Fruit fly (Drosophila melanogaster): Measurements from ENCODE around the gene Ntl.

The Ntl gene

DNA sequence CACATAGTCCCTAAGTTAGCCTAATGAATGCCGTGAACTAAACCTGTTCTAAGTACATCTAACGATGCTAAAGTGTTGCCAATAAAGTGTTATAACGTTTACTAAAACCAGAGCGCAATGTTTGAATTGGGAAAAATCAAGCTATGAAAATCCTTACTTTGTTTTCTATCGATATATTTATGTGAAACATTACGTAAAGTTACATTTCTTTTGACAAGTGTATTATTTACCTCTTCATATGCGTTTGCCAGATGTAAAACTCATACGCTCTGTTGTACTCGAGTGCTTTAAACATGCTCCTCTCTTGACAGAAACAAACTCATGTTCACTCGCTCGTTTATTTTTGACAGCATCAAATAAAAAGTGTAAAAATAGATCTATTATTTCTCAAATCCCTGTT lies at the start of gene Ntl:
TSS of gene Ntl (plus strand) at position 301 of the 400 bp plus-strand sequence.
- TF ChIP-seq CG13204 (GFP tag; optimal IDR thresholded peaks at IDR 0.05) = no peak
- no peak for TF ChIP-seq CG14655 (GFP tag; optimal IDR thresholded peaks at IDR 0.05)
- TF ChIP-seq CG8301 (tag; optimal IDR thresholded peaks at IDR 0.05) = no peak

- TF ChIP-seq rn (GFP tag; IDR thresholded peaks at IDR 0.05) (no peak), Pif1B (GFP tag; optimal IDR thresholded peaks at IDR 0.05) (no peak), CG4496 (GFP tag; IDR thresholded peaks at IDR 0.05) (no peak)
Measured at dm6 chr2L:7665747-7666146, 44.9 kb upstream of the Ntl start, which contains the start of gene Myo28B1. Myo28B1 (plus strand) TSS chr2L:7666047.

- TF ChIP-seq CG8159 (tag; optimal IDR thresholded peaks at IDR 0.05) = peak; percentile 2
- no peak for TF ChIP-seq CG17806 (tag; optimal IDR thresholded peaks at IDR 0.05)
Measured at dm6 chr2L:7675028-7675749, 35.5 kb upstream of the Ntl start, which contains the start of gene Slob. Slob (minus strand) TSS chr2L:7675078.

dm6 chr2L:7675754-7676178 lies 34.9 kb upstream of the Ntl start:
- TF ChIP-seq CG10348 (GFP tag; IDR thresholded peaks at IDR 0.05) (no peak), CG34367 (tag; optimal IDR thresholded peaks at IDR 0.05) (no peak), D1 (tag; optimal IDR thresholded peaks at IDR 0.05) (no peak), CG8159 (tag; optimal IDR thresholded peaks at IDR 0.05) (no peak), CG9948 (tag; optimal IDR thresholded peaks at IDR 0.05) (no peak)

- no peak for TF ChIP-seq CG15710 (tag; optimal IDR thresholded peaks at IDR 0.05)
Measured at dm6 chr2L:7676982-7677381, 33.7 kb upstream of the Ntl start.

DNA sequence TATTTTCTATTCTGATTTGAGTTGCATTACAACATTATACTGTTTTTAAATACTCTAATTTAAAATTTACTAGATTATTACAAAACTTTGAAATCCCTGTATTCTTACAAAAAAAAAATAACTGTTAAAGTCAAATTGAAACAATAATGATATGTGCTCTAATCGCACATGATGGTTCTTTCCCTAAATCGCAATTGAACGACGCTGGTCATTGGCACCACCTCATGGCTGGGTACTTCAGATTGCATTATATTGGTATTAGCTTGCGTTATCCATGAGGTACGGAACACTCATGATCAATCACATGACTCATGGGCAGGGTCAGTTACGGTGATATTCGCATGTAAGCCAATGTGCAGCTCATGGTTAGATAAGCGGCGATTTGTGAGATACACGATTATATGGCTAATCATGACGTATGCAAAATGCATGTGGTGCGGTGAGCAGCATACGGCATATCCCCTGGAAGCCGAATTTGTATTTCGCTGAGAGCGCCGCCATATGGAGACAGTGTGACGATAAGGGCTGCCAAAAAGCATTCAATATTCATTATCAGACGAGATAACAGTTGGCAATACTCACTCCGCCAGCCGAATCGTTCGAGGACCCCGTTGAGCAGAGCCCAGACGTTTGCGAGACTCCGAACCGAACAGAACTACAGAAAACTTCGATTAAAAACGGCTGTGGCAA lies 32.4 kb upstream of the Ntl start:
- no peak for TF ChIP-seq Ets98B (GFP tag; IDR thresholded peaks at IDR 0.05)
- TF ChIP-seq rn (GFP tag; IDR thresholded peaks at IDR 0.05) = no peak
- no peak for TF ChIP-seq CG8301 (tag; optimal IDR thresholded peaks at IDR 0.05)
- no peak for TF ChIP-seq CG14655 (GFP tag; optimal IDR thresholded peaks at IDR 0.05)
- TF ChIP-seq gl (tag; optimal IDR thresholded peaks at IDR 0.05) = no peak
- TF ChIP-seq CG10348 (GFP tag; IDR thresholded peaks at IDR 0.05) = no peak
- no peak for TF ChIP-seq Snoo (tag; optimal IDR thresholded peaks at IDR 0.05)
- TF ChIP-seq EcR (GFP tag; optimal IDR thresholded peaks at IDR 0.05) = no peak
- TF ChIP-seq CG8159 (tag; optimal IDR thresholded peaks at IDR 0.05) = no peak
- no peak for TF ChIP-seq fd96Ca (GFP tag; IDR thresholded peaks at IDR 0.05)
- TF ChIP-seq CG32121 (GFP tag; IDR thresholded peaks at IDR 0.05) = no peak
- no peak for TF ChIP-seq D1 (tag; optimal IDR thresholded peaks at IDR 0.05)
- TF ChIP-seq CG12605 (GFP tag; IDR thresholded peaks at IDR 0.05) = no peak
- TF ChIP-seq Pif1A (GFP tag; optimal IDR thresholded peaks at IDR 0.05) = no peak
- TF ChIP-seq CG34367 (tag; optimal IDR thresholded peaks at IDR 0.05) = no peak
- no peak for TF ChIP-seq CG9948 (tag; optimal IDR thresholded peaks at IDR 0.05)

DNA sequence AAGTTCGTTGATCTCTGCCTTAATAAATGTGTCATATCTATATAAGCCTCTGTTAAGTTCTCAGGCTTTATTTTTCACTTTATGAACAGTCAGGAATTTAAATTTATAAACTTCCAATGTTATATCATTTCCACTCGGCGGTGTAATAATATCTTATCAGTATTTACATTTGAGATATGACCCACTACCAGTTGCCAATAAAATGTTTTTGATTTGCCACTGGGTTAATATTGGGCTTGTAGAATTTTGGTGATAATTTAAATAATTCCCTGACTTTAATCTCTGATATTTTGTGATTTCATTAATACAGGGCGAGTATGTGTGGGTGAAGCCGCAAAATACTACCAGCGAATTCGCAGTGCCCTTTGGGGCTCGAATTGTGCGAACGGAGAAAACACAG lies 30.4 kb upstream of the Ntl start:
- no peak for TF ChIP-seq CG8159 (tag; optimal IDR thresholded peaks at IDR 0.05)
- no peak for TF ChIP-seq rn (GFP tag; IDR thresholded peaks at IDR 0.05)
- no peak for TF ChIP-seq CG12605 (GFP tag; IDR thresholded peaks at IDR 0.05)
- no peak for TF ChIP-seq CG17806 (tag; optimal IDR thresholded peaks at IDR 0.05)
- no peak for TF ChIP-seq D1 (tag; optimal IDR thresholded peaks at IDR 0.05)

DNA sequence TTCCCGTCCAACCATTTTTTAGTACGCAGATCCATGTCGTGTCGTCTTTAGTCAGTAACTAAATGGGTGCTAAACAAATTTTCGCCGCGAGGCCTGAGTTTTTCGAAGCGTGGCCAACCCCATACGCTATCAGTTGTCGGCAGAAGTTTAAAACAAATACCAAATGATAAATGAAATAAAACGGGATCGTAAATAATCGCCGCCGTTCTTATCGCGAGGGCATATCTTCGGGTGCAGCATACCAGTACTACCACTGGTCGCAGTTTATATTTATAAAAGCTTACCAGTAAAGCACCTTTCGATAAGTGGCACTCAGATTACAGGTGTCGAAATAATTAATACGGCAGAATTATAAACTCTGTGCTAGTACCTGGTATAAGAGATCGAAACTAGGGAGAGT lies 25.4 kb upstream of the Ntl start:
- no peak for TF ChIP-seq CG15710 (tag; optimal IDR thresholded peaks at IDR 0.05)
- TF ChIP-seq CG8301 (tag; optimal IDR thresholded peaks at IDR 0.05) = no peak
- no peak for TF ChIP-seq Ets98B (GFP tag; IDR thresholded peaks at IDR 0.05)
- TF ChIP-seq fd96Ca (GFP tag; IDR thresholded peaks at IDR 0.05) = no peak
- TF ChIP-seq Snoo (tag; optimal IDR thresholded peaks at IDR 0.05) = no peak
- TF ChIP-seq CG13204 (GFP tag; optimal IDR thresholded peaks at IDR 0.05) = no peak
- TF ChIP-seq Pif1B (GFP tag; optimal IDR thresholded peaks at IDR 0.05) = no peak
- TF ChIP-seq CG17806 (tag; optimal IDR thresholded peaks at IDR 0.05) = no peak
- no peak for TF ChIP-seq CG34367 (tag; optimal IDR thresholded peaks at IDR 0.05)
- TF ChIP-seq gl (tag; optimal IDR thresholded peaks at IDR 0.05) = no peak
- no peak for TF ChIP-seq CG10348 (GFP tag; IDR thresholded peaks at IDR 0.05)
- TF ChIP-seq CG12605 (GFP tag; IDR thresholded peaks at IDR 0.05) = no peak
- TF ChIP-seq CG32121 (GFP tag; IDR thresholded peaks at IDR 0.05) = no peak
- TF ChIP-seq CG4496 (GFP tag; IDR thresholded peaks at IDR 0.05) = no peak
- TF ChIP-seq Pif1A (GFP tag; optimal IDR thresholded peaks at IDR 0.05) = no peak
- no peak for TF ChIP-seq CG8159 (tag; optimal IDR thresholded peaks at IDR 0.05)
- no peak for TF ChIP-seq D1 (tag; optimal IDR thresholded peaks at IDR 0.05)
- TF ChIP-seq rn (GFP tag; IDR thresholded peaks at IDR 0.05) = no peak
- TF ChIP-seq EcR (GFP tag; optimal IDR thresholded peaks at IDR 0.05) = no peak
- TF ChIP-seq CG9948 (tag; optimal IDR thresholded peaks at IDR 0.05) = no peak

All from whole organism, pupa.